Worm (Caenorhabditis elegans) whole organism, midembryonic: Measurements from ENCODE around the gene str-35.

Source experiments
- T22C8.4 ChIP-seq: fragments of 200-800 bp; sonication (Bioruptor generic); IDR thresholded peaks from 2 replicates; pipeline ENCODE4 v1.3.6; 2022; ENCODE audit warnings: missing genetic modification characterization, missing compliant biosample characterization
- flt-1 ChIP-seq: fragments of 200-800 bp; sonication (Bioruptor generic); IDR thresholded peaks from 2 replicates; pipeline ENCODE4 v1.3.6; 2022; ENCODE audit warnings: missing genetic modification characterization, missing compliant biosample characterization
- klf-2 ChIP-seq: fragments of 200-800 bp; sonication (Bioruptor generic); conservative IDR thresholded peaks from 2 replicates; pipeline ENCODE4 v1.3.6; 2022; ENCODE audit warnings: missing genetic modification reagents, missing genetic modification characterization, missing compliant biosample characterization
- med-1 ChIP-seq: sonication (generic microtip); optimal IDR thresholded peaks from 2 replicates; lab custom pipeline; 2017; ENCODE audit warnings: missing genetic modification characterization, mild to moderate bottlenecking, missing compliant biosample characterization, antibody characterized with exemption, missing genetic modification reagents; ENCODE audit not compliant: insufficient read depth
- ref-1 ChIP-seq: fragments of 200-800 bp; sonication (Bioruptor generic); conservative IDR thresholded peaks from 2 replicates; pipeline ENCODE4 v1.3.6; 2022; ENCODE audit warnings: missing genetic modification reagents, missing genetic modification characterization, missing compliant biosample characterization
- tab-1 ChIP-seq: fragments of 200-800 bp; sonication (Bioruptor generic); IDR thresholded peaks from 2 replicates; pipeline ENCODE4 v1.3.6; 2022; ENCODE audit warnings: missing genetic modification characterization, missing compliant biosample characterization
- ztf-23 ChIP-seq: fragments of 200-800 bp; sonication (Bioruptor generic); IDR thresholded peaks from 2 replicates; pipeline ENCODE4 v1.3.6; 2022; ENCODE audit warnings: missing genetic modification reagents, missing genetic modification characterization, missing compliant biosample characterization
- ztf-29 ChIP-seq: fragments of 200-800 bp; sonication (Bioruptor generic); IDR thresholded peaks from 2 replicates; pipeline ENCODE4 v1.3.6; 2022; ENCODE audit warnings: missing genetic modification reagents, missing genetic modification characterization, missing compliant biosample characterization

DNA sequence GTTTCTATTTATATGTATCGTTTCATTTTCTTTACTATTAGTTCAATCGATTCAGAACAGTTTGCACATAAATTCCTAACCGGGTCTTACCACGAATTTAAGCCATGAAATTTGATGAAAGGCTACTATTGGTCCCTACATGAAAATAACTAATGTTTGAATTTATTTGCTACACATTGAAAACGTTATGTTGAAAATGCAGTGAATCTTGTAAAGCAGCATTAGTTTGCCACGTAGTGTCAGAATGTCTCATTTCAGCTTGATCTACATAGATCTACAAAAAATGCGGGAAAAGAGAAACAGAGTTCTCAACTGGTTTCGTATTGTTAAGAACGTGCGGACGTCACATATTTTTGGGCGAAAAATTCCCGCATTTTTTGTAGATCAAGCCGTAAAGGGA lies 34.1 kb downstream of the str-35 start:
- TF ChIP-seq flt-1 (GFP tag; lab: Robert Waterston, UW), result no peak
- TF ChIP-seq ztf-29 (GFP tag; lab: Robert Waterston, UW), result no peak
- no peak for TF ChIP-seq klf-2 (GFP tag; lab: Robert Waterston, UW)
- TF ChIP-seq tab-1 (GFP tag; lab: Robert Waterston, UW), result no peak
- no peak for TF ChIP-seq ztf-23 (GFP tag; lab: Robert Waterston, UW)
- TF ChIP-seq ref-1 (GFP tag; lab: Robert Waterston, UW), result no peak
- no peak for TF ChIP-seq T22C8.4
- no peak for TF ChIP-seq med-1
